Fruit fly (Drosophila melanogaster): Measurements from ENCODE around the gene CG44098.

CG44098 gene

dm6 chr3R:4804126-4804649 is 31.2 kb upstream of the CG44098 start:
- TF ChIP-seq CG8478 (optimal IDR thresholded peaks at IDR 0.05) (no peak), psq (optimal IDR thresholded peaks at IDR 0.05) (no peak), usp (GFP tag; optimal IDR thresholded peaks at IDR 0.05) (no peak), pan (optimal IDR thresholded peaks at IDR 0.05) (no peak), EcR (GFP tag; optimal IDR thresholded peaks at IDR 0.05) (no peak), Dll (optimal IDR thresholded peaks at IDR 0.05) (no peak)

dm6 chr3R:4798025-4798424 is 25.0 kb upstream of the CG44098 start:
- no peak for TF ChIP-seq usp (GFP tag; optimal IDR thresholded peaks at IDR 0.05)
- TF ChIP-seq pan (optimal IDR thresholded peaks at IDR 0.05): no peak
- no peak for TF ChIP-seq EcR (GFP tag; optimal IDR thresholded peaks at IDR 0.05)
- no peak for TF ChIP-seq CG8478 (optimal IDR thresholded peaks at IDR 0.05)
- no peak for TF ChIP-seq psq (optimal IDR thresholded peaks at IDR 0.05)
- no peak for TF ChIP-seq Dll (optimal IDR thresholded peaks at IDR 0.05)

DNA sequence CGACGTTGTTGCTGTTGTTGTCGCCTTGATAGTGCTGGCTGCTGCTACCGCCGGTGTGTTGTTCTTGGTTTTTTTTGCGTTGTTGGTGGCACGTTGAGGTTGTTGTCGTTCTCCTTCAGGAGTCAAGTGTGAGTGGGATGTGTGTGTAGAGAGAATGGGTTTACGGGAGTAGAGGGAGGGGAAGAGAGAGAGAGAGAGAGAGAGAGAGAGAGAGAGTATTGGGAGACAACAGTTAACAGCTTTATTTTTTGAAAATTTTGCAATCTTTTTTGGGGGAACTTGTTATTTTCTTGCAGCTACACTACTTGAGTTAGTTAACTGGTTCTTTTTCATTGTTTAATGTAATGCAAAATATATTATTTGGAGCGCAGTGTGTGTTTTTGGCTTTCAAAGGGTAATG is 24.6 kb upstream of the CG44098 start:
- TF ChIP-seq EcR (GFP tag; optimal IDR thresholded peaks at IDR 0.05): no peak
- no peak for TF ChIP-seq Dll (optimal IDR thresholded peaks at IDR 0.05)
- TF ChIP-seq CG8478 (optimal IDR thresholded peaks at IDR 0.05): no peak
- no peak for TF ChIP-seq pan (optimal IDR thresholded peaks at IDR 0.05)
- TF ChIP-seq psq (optimal IDR thresholded peaks at IDR 0.05): no peak
- TF ChIP-seq usp (GFP tag; optimal IDR thresholded peaks at IDR 0.05): no peak

DNA sequence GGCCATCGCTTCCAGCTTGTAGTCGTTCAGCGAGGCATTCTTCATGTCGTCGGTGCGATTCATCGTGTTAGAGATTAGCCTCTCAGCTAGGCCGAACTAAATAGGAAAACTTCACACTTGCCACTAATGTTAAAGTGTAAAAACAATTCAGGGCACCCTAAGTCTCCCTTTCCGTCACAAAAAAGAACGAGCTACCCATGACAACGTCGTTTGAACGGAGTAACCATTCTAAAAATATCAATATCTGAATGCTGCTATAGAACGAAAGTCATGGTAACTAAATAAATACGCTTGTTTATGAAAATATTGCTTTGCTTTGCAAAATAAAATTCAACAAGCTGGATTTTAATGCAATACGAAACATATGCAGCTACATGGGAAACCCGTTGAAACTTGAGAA is 11.6 kb upstream of the CG44098 start, which contains the start of gene Ccdc39:
Gene Ccdc39, minus strand, starts transcription at position 101 of the 400 bp plus-strand sequence.
- TF ChIP-seq Dll (optimal IDR thresholded peaks at IDR 0.05) (no peak), usp (GFP tag; optimal IDR thresholded peaks at IDR 0.05) (no peak), psq (optimal IDR thresholded peaks at IDR 0.05) (no peak), pan (optimal IDR thresholded peaks at IDR 0.05) (no peak), EcR (GFP tag; optimal IDR thresholded peaks at IDR 0.05) (no peak), CG8478 (optimal IDR thresholded peaks at IDR 0.05) (no peak)

- TF ChIP-seq usp (GFP tag; optimal IDR thresholded peaks at IDR 0.05) (no peak), pan (optimal IDR thresholded peaks at IDR 0.05) (no peak), Dll (optimal IDR thresholded peaks at IDR 0.05) (no peak), CG8478 (optimal IDR thresholded peaks at IDR 0.05) (no peak), EcR (GFP tag; optimal IDR thresholded peaks at IDR 0.05) (no peak), psq (optimal IDR thresholded peaks at IDR 0.05) (no peak)
These were observed 7.7 kb upstream of the CG44098 start for dm6 chr3R:4780721-4781120.

DNA sequence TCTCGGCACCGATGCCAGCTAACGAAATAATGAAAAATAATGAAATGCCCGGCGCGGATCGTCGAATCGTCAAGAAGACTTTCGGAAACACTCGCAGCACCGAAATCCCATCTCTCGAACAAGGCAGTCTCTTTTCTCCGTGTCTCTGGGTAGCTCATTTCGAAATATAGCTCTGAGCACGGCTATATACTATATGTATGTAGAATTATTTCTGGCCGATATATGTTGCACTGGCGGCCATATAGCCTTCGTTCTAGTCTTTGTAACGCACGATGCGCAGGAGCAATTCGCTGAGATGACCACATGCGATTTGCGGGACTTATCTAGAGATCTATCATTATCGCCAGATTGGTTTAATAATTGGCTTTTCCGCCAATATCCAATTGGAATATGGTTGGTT is 7.3 kb upstream of the CG44098 start, which contains the start of gene CG14655:
Gene CG14655, minus strand, starts transcription at position 41 of the 400 bp plus-strand sequence.
- TF ChIP-seq CG8478 (optimal IDR thresholded peaks at IDR 0.05) (no peak), pan (optimal IDR thresholded peaks at IDR 0.05) (no peak), usp (GFP tag; optimal IDR thresholded peaks at IDR 0.05) (no peak), psq (optimal IDR thresholded peaks at IDR 0.05) (no peak), Dll (optimal IDR thresholded peaks at IDR 0.05) (no peak), EcR (GFP tag; optimal IDR thresholded peaks at IDR 0.05) (no peak)

DNA sequence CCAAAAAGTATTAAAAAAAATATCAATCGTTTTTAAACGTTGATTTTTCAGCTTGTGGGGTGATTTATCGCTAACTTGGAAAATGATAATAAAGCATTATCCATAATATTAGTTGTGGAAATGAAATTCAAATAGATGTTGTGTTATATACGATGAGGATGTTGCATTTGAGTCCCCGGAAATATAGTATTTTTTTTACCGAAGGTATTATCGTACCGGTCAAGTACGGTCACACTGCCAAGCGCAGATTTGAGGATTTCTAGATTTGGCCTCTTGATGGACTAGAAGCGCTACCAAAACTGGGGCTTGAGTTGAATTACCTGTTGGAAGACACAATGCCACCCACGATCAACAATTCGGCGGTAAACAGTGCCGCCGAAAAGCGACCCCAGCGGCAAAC is 2.4 kb upstream of the CG44098 start:
- TF ChIP-seq EcR (GFP tag; optimal IDR thresholded peaks at IDR 0.05) (no peak), CG8478 (optimal IDR thresholded peaks at IDR 0.05) (no peak), usp (GFP tag; optimal IDR thresholded peaks at IDR 0.05) (no peak), psq (optimal IDR thresholded peaks at IDR 0.05) (no peak), pan (optimal IDR thresholded peaks at IDR 0.05) (no peak), Dll (optimal IDR thresholded peaks at IDR 0.05) (no peak)

- no peak for TF ChIP-seq pan (optimal IDR thresholded peaks at IDR 0.05)
- no peak for TF ChIP-seq Dll (optimal IDR thresholded peaks at IDR 0.05)
- TF ChIP-seq EcR (GFP tag; optimal IDR thresholded peaks at IDR 0.05): no peak
- TF ChIP-seq CG8478 (optimal IDR thresholded peaks at IDR 0.05): no peak
- TF ChIP-seq usp (GFP tag; optimal IDR thresholded peaks at IDR 0.05): no peak
- TF ChIP-seq psq (optimal IDR thresholded peaks at IDR 0.05): no peak
These were observed 2.0 kb upstream of the CG44098 start, which contains the start of gene CG44088 for dm6 chr3R:4774953-4775352. CG44088 (minus strand) TSS chr3R:4775053.

- no peak for TF ChIP-seq pan (optimal IDR thresholded peaks at IDR 0.05)
- TF ChIP-seq EcR (GFP tag; optimal IDR thresholded peaks at IDR 0.05): no peak
- TF ChIP-seq CG8478 (optimal IDR thresholded peaks at IDR 0.05): no peak
- TF ChIP-seq usp (GFP tag; optimal IDR thresholded peaks at IDR 0.05): no peak
- TF ChIP-seq psq (optimal IDR thresholded peaks at IDR 0.05): no peak
- no peak for TF ChIP-seq Dll (optimal IDR thresholded peaks at IDR 0.05)
These were observed 1.7 kb downstream of the CG44098 start for dm6 chr3R:4771319-4771718.

dm6 chr3R:4768711-4769239 is 4.2 kb downstream of the CG44098 start:
- TF ChIP-seq Dll (optimal IDR thresholded peaks at IDR 0.05) (no peak), psq (optimal IDR thresholded peaks at IDR 0.05) (no peak), EcR (GFP tag; optimal IDR thresholded peaks at IDR 0.05) (no peak), usp (GFP tag; optimal IDR thresholded peaks at IDR 0.05) (no peak), pan (optimal IDR thresholded peaks at IDR 0.05) (no peak), CG8478 (optimal IDR thresholded peaks at IDR 0.05) (no peak)

DNA sequence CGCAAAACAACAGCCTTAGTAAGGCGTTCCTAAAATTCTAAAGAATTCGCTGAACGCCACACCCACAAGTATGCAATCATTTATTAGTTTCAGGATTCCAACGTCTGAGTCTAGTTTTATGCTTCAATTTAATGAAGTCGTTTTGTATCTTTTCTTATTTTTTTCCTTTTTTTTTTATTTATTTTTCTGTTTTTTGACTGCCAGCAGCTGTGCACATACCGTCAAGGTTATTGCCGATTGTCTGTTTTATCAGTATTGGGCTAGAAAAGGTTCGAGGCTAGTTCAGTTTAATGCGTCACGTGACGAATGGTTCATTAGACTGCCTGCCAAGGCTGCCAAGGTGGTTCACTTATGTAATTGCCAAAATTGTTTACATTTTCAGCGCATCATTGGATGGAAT is 11.6 kb downstream of the CG44098 start:
- TF ChIP-seq EcR (GFP tag; optimal IDR thresholded peaks at IDR 0.05): no peak
- TF ChIP-seq CG8478 (optimal IDR thresholded peaks at IDR 0.05): no peak
- no peak for TF ChIP-seq Dll (optimal IDR thresholded peaks at IDR 0.05)
- TF ChIP-seq usp (GFP tag; optimal IDR thresholded peaks at IDR 0.05): no peak
- TF ChIP-seq psq (optimal IDR thresholded peaks at IDR 0.05): no peak
- TF ChIP-seq pan (optimal IDR thresholded peaks at IDR 0.05): no peak

DNA sequence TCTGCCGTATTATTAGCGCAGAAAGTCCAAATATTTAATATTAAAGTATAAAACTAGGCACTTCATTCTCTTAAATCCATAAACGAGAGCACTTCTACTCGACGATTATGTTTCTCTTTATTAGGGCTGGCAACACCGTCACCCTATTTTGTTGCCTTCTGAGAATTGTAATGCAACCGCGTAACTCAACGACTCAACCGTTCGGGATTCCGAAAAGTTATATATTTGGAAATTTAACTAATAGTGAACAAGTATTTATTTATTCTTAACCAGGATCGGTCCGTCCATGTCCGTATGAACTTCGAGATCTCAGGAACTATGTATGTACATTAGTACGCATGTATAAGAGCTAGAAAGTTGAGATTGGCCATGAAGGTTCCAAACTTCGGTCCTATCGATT is 23.3 kb downstream of the CG44098 start, which contains the start of gene atms:
Gene atms, plus strand, starts transcription at position 301 of the 400 bp plus-strand sequence.
- TF ChIP-seq EcR (GFP tag; optimal IDR thresholded peaks at IDR 0.05) (no peak), Dll (optimal IDR thresholded peaks at IDR 0.05) (no peak), usp (GFP tag; optimal IDR thresholded peaks at IDR 0.05) (no peak), CG8478 (optimal IDR thresholded peaks at IDR 0.05) (no peak), psq (optimal IDR thresholded peaks at IDR 0.05) (no peak)
